Worm (Caenorhabditis elegans): Measurements from ENCODE around the gene Y46G5A.36.

DNA sequence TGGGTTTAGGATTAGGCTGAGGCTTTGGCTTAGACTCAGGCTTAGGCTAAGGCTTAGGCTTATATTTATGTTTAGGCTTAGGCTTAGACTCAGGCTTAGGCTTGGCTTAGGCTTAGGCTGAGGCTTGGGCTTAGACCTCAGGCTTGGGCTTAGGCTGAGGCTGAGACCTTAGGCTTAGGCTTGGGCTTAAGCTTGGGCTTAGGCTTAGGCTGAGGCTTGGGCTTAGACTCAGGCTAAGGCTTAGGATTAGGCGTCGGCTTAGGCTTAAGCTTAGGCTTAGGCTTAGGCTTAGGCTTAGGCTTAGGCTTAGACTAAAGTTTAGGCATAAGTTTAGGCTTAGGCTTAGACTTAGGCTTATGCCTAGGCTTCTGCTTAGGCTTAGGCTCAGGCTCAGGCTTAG lies 984 bp downstream of the Y46G5A.36 start:
- TF ChIP-seq odd-2 (tag; optimal IDR thresholded peaks at IDR 0.05) (no peak), ets-4 (tag; optimal IDR thresholded peaks at IDR 0.05) (no peak), ttx-3 (tag; optimal IDR thresholded peaks at IDR 0.05) (no peak), nhr-11 (tag; optimal IDR thresholded peaks at IDR 0.05) (no peak), hlh-30 (tag; optimal IDR thresholded peaks at IDR 0.05; ENCODE audit: insufficient read depth) (no peak)
